Worm (Caenorhabditis elegans) whole organism, young adult: Measurements from ENCODE around the gene djr-1.1.
"Not testable (repeated sequence)": the region's sequence is repeated elsewhere in the genome, so short reads cannot be mapped to it uniquely, and the experiment has no call there.

Source experiments
- B0261.1 ChIP-seq: sonication (generic microtip); optimal IDR thresholded peaks from 2 replicates; lab custom pipeline; 2016; ENCODE audit warnings: mild to moderate bottlenecking, missing genetic modification characterization, moderate library complexity, missing compliant biosample characterization
- F10E7.11 ChIP-seq: sonication (generic microtip); optimal IDR thresholded peaks from 2 replicates; lab custom pipeline; 2017; ENCODE audit warnings: mild to moderate bottlenecking, missing genetic modification characterization, moderate library complexity, missing compliant biosample characterization
- K11D2.4 ChIP-seq: fragments of 200-800 bp; sonication (Bioruptor generic); IDR thresholded peaks from 2 replicates; pipeline ENCODE4 v1.3.6; 2022; ENCODE audit warnings: missing genetic modification reagents, missing genetic modification characterization, missing compliant biosample characterization
- K12H6.12 ChIP-seq: fragments of 200-800 bp; sonication (Bioruptor generic); optimal IDR thresholded peaks from 2 replicates; lab custom pipeline; 2018; ENCODE audit warnings: mild to moderate bottlenecking, missing genetic modification characterization, missing compliant biosample characterization
- T26A5.8 ChIP-seq: sonication (generic microtip); optimal IDR thresholded peaks from 2 replicates; lab custom pipeline; 2016; ENCODE audit warnings: missing genetic modification characterization, missing compliant biosample characterization
- Y53G8AR.9 ChIP-seq: fragments of 200-800 bp; sonication (Bioruptor generic); conservative IDR thresholded peaks from 2 replicates; pipeline ENCODE4 v1.3.6; 2022; ENCODE audit warnings: missing genetic modification reagents, missing genetic modification characterization, missing compliant biosample characterization
- Y95B8A.8 ChIP-seq: fragments of 200-800 bp; sonication (Bioruptor generic); IDR thresholded peaks from 2 replicates; pipeline ENCODE4 v1.3.6; 2022; ENCODE audit warnings: missing genetic modification reagents, missing genetic modification characterization, missing compliant biosample characterization
- ZK185.1 ChIP-seq: sonication (generic microtip); optimal IDR thresholded peaks from 2 replicates; lab custom pipeline; 2016; ENCODE audit warnings: mild to moderate bottlenecking, missing genetic modification characterization, missing compliant biosample characterization; ENCODE audit not compliant: poor library complexity, severe bottlenecking
- aptf-3 ChIP-seq: fragments of 200-800 bp; sonication (Bioruptor generic); IDR thresholded peaks from 2 replicates; pipeline ENCODE4 v1.3.6; 2022; ENCODE audit warnings: missing genetic modification characterization, missing compliant biosample characterization
- atf-7 ChIP-seq: sonication (generic microtip); optimal IDR thresholded peaks from 2 replicates; lab custom pipeline; 2017; ENCODE audit warnings: mild to moderate bottlenecking, missing genetic modification characterization, missing compliant biosample characterization
- bed-1 ChIP-seq: fragments of 200-800 bp; sonication (Bioruptor generic); IDR thresholded peaks from 2 replicates; pipeline ENCODE4 v1.3.6; 2022; ENCODE audit warnings: missing genetic modification reagents, missing genetic modification characterization, missing compliant biosample characterization
- bed-2 ChIP-seq: fragments of 200-800 bp; sonication (Bioruptor generic); IDR thresholded peaks from 2 replicates; pipeline ENCODE4 v1.3.6; 2022; ENCODE audit warnings: missing genetic modification reagents, missing genetic modification characterization, missing compliant biosample characterization
- cebp-1 ChIP-seq, 2 experiments: fragments of 200-800 bp in 1 of 2; sonication (Bioruptor generic) in 1 of 2; sonication (generic microtip) in 1 of 2; IDR thresholded peaks in 1 of 2; optimal IDR thresholded peaks in 1 of 2; 2 replicates each; pipeline versions ENCODE4 v1.3.6 to Lab custom; 2017 to 2022; ENCODE audit warnings: missing compliant biosample characterization in 2 of 2, missing genetic modification characterization in 2 of 2, mild to moderate bottlenecking in 1 of 2, missing genetic modification reagents in 1 of 2, moderate library complexity in 1 of 2
- dpl-1 ChIP-seq: fragments of 150-350 bp; optimal IDR thresholded peaks from 2 replicates; lab custom pipeline; 2014; ENCODE audit warnings: missing biosample characterization, missing genetic modification reagents, missing genetic modification characterization
- ekl-4 ChIP-seq: fragments of 200-800 bp; sonication (Bioruptor generic); IDR thresholded peaks from 2 replicates; pipeline ENCODE4 v1.3.6; 2022; ENCODE audit warnings: missing genetic modification reagents, missing genetic modification characterization, missing compliant biosample characterization
- hlh-12 ChIP-seq: sonication (generic microtip); optimal IDR thresholded peaks from 2 replicates; lab custom pipeline; 2016; ENCODE audit warnings: missing genetic modification characterization, missing compliant biosample characterization
- hmg-1.2 ChIP-seq: fragments of 200-800 bp; sonication (Bioruptor generic); IDR thresholded peaks from 2 replicates; pipeline ENCODE4 v1.3.6; 2022; ENCODE audit warnings: missing genetic modification reagents, missing genetic modification characterization, missing compliant biosample characterization
- let-607 ChIP-seq, 2 experiments: fragments of 200-800 bp in 1 of 2; sonication (Bioruptor generic) in 1 of 2; sonication (generic microtip) in 1 of 2; optimal IDR thresholded peaks; 2 replicates each; lab custom pipeline; 2016 to 2018; ENCODE audit warnings: mild to moderate bottlenecking in 2 of 2, missing compliant biosample characterization in 2 of 2, missing genetic modification characterization in 2 of 2, moderate library complexity in 2 of 2, missing genotype in 1 of 2
- lin-26 ChIP-seq: fragments of 200-800 bp; sonication (Bioruptor generic); IDR thresholded peaks from 2 replicates; pipeline ENCODE4 v1.3.6; 2022; ENCODE audit warnings: missing genetic modification reagents, missing genetic modification characterization, missing compliant biosample characterization
- lin-35 ChIP-seq, 3 experiments: fragments of 150-350 bp in 2 of 3; sonication (generic microtip) in 1 of 3; optimal IDR thresholded peaks; 2 replicates each; lab custom pipeline; 2014 to 2018; ENCODE audit warnings: missing biosample characterization in 3 of 3, missing genetic modification characterization in 3 of 3, missing genetic modification reagents in 3 of 3
- lsy-27 ChIP-seq: sonication (generic microtip); optimal IDR thresholded peaks from 2 replicates; lab custom pipeline; 2017; ENCODE audit warnings: missing genetic modification characterization, mild to moderate bottlenecking, missing compliant biosample characterization, antibody characterized with exemption, missing genotype, borderline replicate concordance; ENCODE audit not compliant: insufficient read depth
- madf-6 ChIP-seq: fragments of 200-800 bp; sonication (Bioruptor generic); IDR thresholded peaks from 2 replicates; pipeline ENCODE4 v1.3.6; 2022; ENCODE audit warnings: missing genetic modification reagents, missing genetic modification characterization, missing compliant biosample characterization
- madf-8 ChIP-seq: fragments of 200-800 bp; sonication (Bioruptor generic); conservative IDR thresholded peaks from 2 replicates; pipeline ENCODE4 v1.3.6; 2022; ENCODE audit warnings: missing genetic modification reagents, missing genetic modification characterization, missing compliant biosample characterization
- nfya-2 ChIP-seq: fragments of 200-800 bp; sonication (Bioruptor generic); IDR thresholded peaks from 2 replicates; pipeline ENCODE4 v1.3.6; 2022; ENCODE audit warnings: missing genetic modification reagents, missing genetic modification characterization, missing compliant biosample characterization
- nhr-120 ChIP-seq: fragments of 200-800 bp; sonication (Bioruptor generic); IDR thresholded peaks from 2 replicates; pipeline ENCODE4 v1.3.6; 2022; ENCODE audit warnings: missing genetic modification characterization, missing compliant biosample characterization
- nhr-179 ChIP-seq: sonication (generic microtip); optimal IDR thresholded peaks from 2 replicates; lab custom pipeline; 2016; ENCODE audit warnings: mild to moderate bottlenecking, missing genetic modification characterization, missing compliant biosample characterization
- nhr-90 ChIP-seq: sonication (generic microtip); optimal IDR thresholded peaks from 2 replicates; lab custom pipeline; 2016; ENCODE audit warnings: missing genotype, mild to moderate bottlenecking, missing genetic modification characterization, missing compliant biosample characterization
- pha-4 ChIP-seq: fragments of 150-350 bp; sonication (generic microtip); optimal IDR thresholded peaks from 2 replicates; lab custom pipeline; 2014; ENCODE audit warnings: missing biosample characterization, missing genetic modification reagents, missing genetic modification characterization
- rcor-1 ChIP-seq: fragments of 200-800 bp; sonication (Bioruptor generic); IDR thresholded peaks from 2 replicates; pipeline ENCODE4 v1.3.6; 2022; ENCODE audit warnings: missing genetic modification reagents, missing genetic modification characterization, missing compliant biosample characterization
- snpc-1.3 ChIP-seq: sonication (generic microtip); optimal IDR thresholded peaks from 2 replicates; lab custom pipeline; 2017; ENCODE audit warnings: missing genetic modification characterization, mild to moderate bottlenecking, missing compliant biosample characterization, antibody characterized with exemption, moderate library complexity, missing genotype, missing genetic modification reagents; ENCODE audit not compliant: insufficient read depth
- snpc-3.4 ChIP-seq: sonication (generic microtip); optimal IDR thresholded peaks from 2 replicates; lab custom pipeline; 2017; ENCODE audit warnings: missing genetic modification characterization, mild to moderate bottlenecking, missing compliant biosample characterization, antibody characterized with exemption, moderate library complexity, missing genotype, missing genetic modification reagents
- snpc-4 ChIP-seq, 5 experiments: fragments of 150-350 bp in 1 of 5; sonication (generic microtip) in 4 of 5; optimal IDR thresholded peaks; 2 replicates each; lab custom pipeline; 2014 to 2018; ENCODE audit warnings: missing genetic modification characterization in 5 of 5, missing biosample characterization in 3 of 5, antibody characterized with exemption in 2 of 5, mild to moderate bottlenecking in 2 of 5, missing compliant biosample characterization in 2 of 5, missing genotype in 2 of 5, moderate library complexity in 2 of 5, missing genetic modification reagents in 1 of 5
- tbx-9 ChIP-seq: sonication (generic microtip); optimal IDR thresholded peaks from 2 replicates; lab custom pipeline; 2016; ENCODE audit warnings: borderline replicate concordance, missing genetic modification characterization, inconsistent platforms, missing compliant biosample characterization
- unc-62 ChIP-seq: fragments of 150-350 bp; optimal IDR thresholded peaks from 2 replicates; lab custom pipeline; 2014; ENCODE audit warnings: missing biosample characterization, missing genetic modification reagents, missing genetic modification characterization
- xnd-1 ChIP-seq: sonication (generic microtip); optimal IDR thresholded peaks from 2 replicates; lab custom pipeline; 2016; ENCODE audit warnings: missing genotype, missing genetic modification reagents, missing genetic modification characterization, missing compliant biosample characterization
- zfh-2 ChIP-seq: fragments of 200-800 bp; sonication (Bioruptor generic); conservative IDR thresholded peaks from 2 replicates; pipeline ENCODE4 v1.3.6; 2022; ENCODE audit warnings: missing genetic modification reagents, missing genetic modification characterization, missing compliant biosample characterization
- ztf-26 ChIP-seq: sonication (generic microtip); optimal IDR thresholded peaks from 2 replicates; lab custom pipeline; 2017; ENCODE audit warnings: missing genetic modification characterization, missing compliant biosample characterization
- ztf-28 ChIP-seq: fragments of 200-800 bp; sonication (Bioruptor generic); IDR thresholded peaks from 2 replicates; pipeline ENCODE4 v1.3.6; 2022; ENCODE audit warnings: missing genetic modification reagents, missing genetic modification characterization, missing compliant biosample characterization
- ztf-3 ChIP-seq: fragments of 200-800 bp; sonication (Bioruptor generic); optimal IDR thresholded peaks from 2 replicates; lab custom pipeline; 2018; ENCODE audit warnings: mild to moderate bottlenecking, missing genetic modification characterization, missing compliant biosample characterization

djr-1.1 gene

DNA sequence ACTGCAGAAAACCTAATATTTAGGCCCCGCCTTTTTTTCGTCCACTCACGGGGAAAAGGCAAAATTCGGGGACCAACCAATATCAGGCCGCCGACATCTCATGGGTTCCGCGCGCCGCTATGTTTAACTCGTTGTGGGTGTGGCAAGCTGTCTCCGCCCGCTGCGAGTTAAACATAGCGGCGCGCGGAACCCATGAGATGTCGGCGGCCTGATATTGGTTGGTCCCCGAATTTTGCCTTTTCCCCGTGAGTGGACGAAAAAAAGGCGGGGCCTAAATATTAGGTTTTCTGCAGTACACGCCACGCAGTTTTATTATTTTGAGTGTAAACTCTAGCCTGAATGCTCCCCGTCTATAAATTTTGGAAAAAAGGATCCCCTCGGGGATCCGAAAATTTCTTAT is 34.6 kb upstream of the djr-1.1 start:
- not testable (repeated sequence) for TF ChIP-seq snpc-4 (GFP tag; optimal IDR thresholded peaks at IDR 0.05; lab: Kevin White, UChicago)
- peak in 2 of 4 experiments; percentile 84 to 91 for TF ChIP-seq snpc-4 (tag; optimal IDR thresholded peaks at IDR 0.05; lab: Kevin White, UChicago)

DNA sequence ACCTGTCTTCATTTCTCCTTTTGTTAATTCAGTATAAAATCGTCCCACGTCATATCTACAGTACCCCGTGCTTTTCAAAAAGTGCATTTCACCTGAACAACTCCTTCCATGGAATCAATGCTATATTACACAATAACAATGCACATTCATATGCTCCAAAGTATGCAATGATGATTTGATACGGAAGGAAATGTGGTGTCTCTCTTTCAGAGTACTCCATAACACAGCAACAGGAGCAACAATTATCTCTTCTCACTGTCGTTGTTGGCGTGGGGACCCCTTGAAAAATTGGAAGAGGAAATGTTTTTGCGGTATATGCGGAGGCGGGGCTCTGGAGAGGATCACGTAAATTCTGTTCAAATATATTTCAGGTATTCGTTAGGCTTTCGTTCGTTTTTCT is 32.9 kb upstream of the djr-1.1 start, which contains the start of gene cat-2:
Gene cat-2 (plus strand): TSS at position 301 of the 400 bp plus-strand sequence.
- no peak for TF ChIP-seq let-607 (tag; optimal IDR thresholded peaks at IDR 0.05; lab: Kevin White, UChicago)
- no peak for TF ChIP-seq T26A5.8 (tag; lab: Kevin White, UChicago)
- no peak for TF ChIP-seq unc-62 (GFP tag; lab: Kevin White, UChicago)
- TF ChIP-seq lin-26 (GFP tag; lab: Robert Waterston, UW) = no peak
- no peak for TF ChIP-seq K11D2.4
- TF ChIP-seq nhr-179 (tag; lab: Kevin White, UChicago) = no peak
- no peak for TF ChIP-seq lin-35 (GFP tag; optimal IDR thresholded peaks at IDR 0.05; lab: Kevin White, UChicago)
- TF ChIP-seq, all 124 proteins: peak for 0

DNA sequence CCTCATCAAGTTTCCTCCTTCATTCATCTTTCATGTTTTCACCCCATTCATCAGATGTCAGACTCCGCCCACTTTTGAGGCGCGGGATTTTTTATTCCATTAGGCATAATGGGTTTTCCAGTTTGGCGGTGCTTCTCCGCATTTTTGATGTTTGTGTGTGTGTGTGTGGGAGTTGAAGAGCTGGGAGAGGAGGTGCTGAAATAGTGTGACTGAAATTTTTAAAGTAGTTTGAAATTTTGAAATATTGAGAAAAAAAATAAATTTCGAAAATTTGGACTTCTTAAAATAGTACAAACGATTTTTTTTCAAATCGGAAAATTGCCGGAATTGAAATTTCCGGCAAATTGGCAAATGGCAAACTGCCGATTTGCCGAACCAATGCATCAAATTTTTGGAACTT is 26.8 kb upstream of the djr-1.1 start, which contains the start of gene scc-2:
Gene scc-2 (minus strand): TSS at position 101 of the 400 bp plus-strand sequence.
- no peak for TF ChIP-seq madf-8
- TF ChIP-seq lsy-27 (tag; lab: Kevin White, UChicago) = no peak
- TF ChIP-seq nfya-2 (GFP tag; lab: Robert Waterston, UW) = no peak
- TF ChIP-seq xnd-1 (tag; lab: Kevin White, UChicago) = no peak
- TF ChIP-seq snpc-1.3 = no peak
- TF ChIP-seq F10E7.11 (tag; lab: Kevin White, UChicago) = no peak
- no peak for TF ChIP-seq nhr-90
- no peak for TF ChIP-seq ekl-4 (GFP tag; lab: Robert Waterston, UW)

DNA sequence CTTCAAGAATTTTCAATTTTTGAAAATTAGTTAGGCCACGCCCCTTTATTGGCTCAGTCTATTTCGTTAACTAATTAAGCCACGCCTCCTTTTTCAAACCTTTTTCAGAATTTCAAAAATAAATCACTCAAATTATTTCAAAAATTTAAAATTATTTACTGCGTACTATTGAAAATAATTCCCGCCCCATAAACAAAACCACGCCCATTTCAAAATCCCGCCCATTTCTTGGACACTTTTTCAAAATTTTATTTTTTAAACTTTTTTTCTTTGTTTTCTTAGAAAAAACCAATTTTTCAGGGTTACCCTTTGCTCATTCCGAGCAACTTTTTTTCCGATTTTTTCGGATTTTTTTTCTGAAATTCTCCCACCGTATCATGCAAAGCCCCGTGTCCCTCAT is 26.3 kb upstream of the djr-1.1 start, which contains the start of gene B0432.14:
Gene B0432.14 (plus strand): TSS at position 301 of the 400 bp plus-strand sequence.
- TF ChIP-seq madf-6 (GFP tag; lab: Robert Waterston, UW) (no peak), aptf-3 (GFP tag; lab: Robert Waterston, UW) (no peak), ZK185.1 (tag; lab: Kevin White, UChicago) (no peak), T26A5.8 (tag; lab: Kevin White, UChicago) (no peak), madf-8 (no peak), ztf-26 (tag; lab: Kevin White, UChicago) (no peak), dpl-1 (GFP tag; lab: Kevin White, UChicago) (no peak), bed-2 (GFP tag; lab: Robert Waterston, UW) (no peak), zfh-2 (GFP tag; lab: Robert Waterston, UW) (no peak), tbx-9 (no peak), Y53G8AR.9 (GFP tag; lab: Robert Waterston, UW) (no peak), rcor-1 (no peak)

DNA sequence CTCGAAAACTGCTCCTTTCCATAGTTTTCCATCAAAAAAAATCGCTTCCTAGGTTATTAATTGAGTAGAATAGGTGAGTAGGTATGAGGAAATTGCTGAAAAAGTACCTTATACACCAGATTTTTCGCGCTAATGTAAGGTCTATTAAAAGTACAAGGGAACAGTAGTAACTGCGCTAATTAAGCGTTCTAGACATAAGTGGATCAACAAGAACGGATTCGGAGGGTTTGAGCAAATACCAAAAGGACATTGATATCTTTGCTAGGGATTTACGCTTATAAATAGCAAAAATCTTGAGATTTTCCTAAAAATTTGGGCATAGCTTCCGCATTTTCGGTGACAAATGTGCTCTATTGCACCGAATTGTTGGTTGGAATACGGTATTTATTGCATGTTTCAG is 16.5 kb upstream of the djr-1.1 start, which contains the start of gene B0432.7:
Gene B0432.7 (minus strand): TSS at position 101 of the 400 bp plus-strand sequence.
- no peak for TF ChIP-seq atf-7 (tag; lab: Kevin White, UChicago)
- TF ChIP-seq cebp-1 (GFP tag; IDR thresholded peaks at IDR 0.05; lab: Robert Waterston, UW) = no peak
- no peak for TF ChIP-seq cebp-1 (tag; optimal IDR thresholded peaks at IDR 0.05; lab: Kevin White, UChicago)
- TF ChIP-seq hmg-1.2 (GFP tag; lab: Robert Waterston, UW) = no peak
- no peak for TF ChIP-seq zfh-2 (GFP tag; lab: Robert Waterston, UW)
- TF ChIP-seq nhr-120 (GFP tag; lab: Robert Waterston, UW) = no peak
- no peak for TF ChIP-seq pha-4
- no peak for TF ChIP-seq ztf-28
- TF ChIP-seq ztf-3 (GFP tag; lab: Kevin White, UChicago) = no peak
- TF ChIP-seq snpc-3.4 (tag; lab: Kevin White, UChicago) = no peak
- TF ChIP-seq hlh-12 (tag; lab: Kevin White, UChicago) = no peak
- no peak for TF ChIP-seq bed-1 (GFP tag; lab: Robert Waterston, UW)
- no peak for TF ChIP-seq B0261.1
- TF ChIP-seq K12H6.12 = no peak
- TF ChIP-seq Y95B8A.8 = no peak
